Fruit fly (Drosophila melanogaster): ENCODE measurements around the gene GstZ2.

Gene GstZ2

dm6 chr3R:9503329-9504088 is 43.1 kb upstream of the GstZ2 start:
- TF ChIP-seq CG8119 (GFP tag; IDR thresholded peaks at IDR 0.05) (0 out of 3 replicates have a peak, but pooled peaks have one; percentile 16), Blimp-1 (GFP tag; optimal IDR thresholded peaks at IDR 0.05) (no peak), Ets21C (GFP tag; optimal IDR thresholded peaks at IDR 0.05) (no peak), salr (GFP tag; optimal IDR thresholded peaks at IDR 0.05) (no peak), CG6792 (GFP tag; optimal IDR thresholded peaks at IDR 0.05) (no peak), CG10631 (GFP tag; optimal IDR thresholded peaks at IDR 0.05) (no peak), CG8319 (GFP tag; optimal IDR thresholded peaks at IDR 0.05) (no peak), CG6163 (GFP tag; IDR thresholded peaks at IDR 0.05) (peak; percentile 17; the same call in 1 of the 3 replicates), topi (GFP tag; optimal IDR thresholded peaks at IDR 0.05) (no peak), CG15336 (GFP tag; IDR thresholded peaks at IDR 0.05) (no peak), Eip78C (GFP tag) (peak; percentile 61), CG1621 (tag; optimal IDR thresholded peaks at IDR 0.05) (no peak), ss (GFP tag; optimal IDR thresholded peaks at IDR 0.05) (peak in 1 of 2 experiments; percentile 8), eg (GFP tag; IDR thresholded peaks at IDR 0.05) (no peak), Eip93F (GFP tag; optimal IDR thresholded peaks at IDR 0.05) (no peak), dsx (GFP tag; optimal IDR thresholded peaks at IDR 0.05; ENCODE audit: poor library complexity, severe bottlenecking) (peak; percentile 30), fd85E (GFP tag; optimal IDR thresholded peaks at IDR 0.05) (no peak), Sox14 (GFP tag; optimal IDR thresholded peaks at IDR 0.05) (no peak), CG4318 (GFP tag; optimal IDR thresholded peaks at IDR 0.05) (no peak), Gug (GFP tag; IDR thresholded peaks at IDR 0.05) (no peak)

dm6 chr3R:9502416-9502763 is 41.9 kb upstream of the GstZ2 start, which contains the start of gene RhoL:
Gene RhoL, minus strand, starts transcription at chr3R:9502581.
- no peak for TF ChIP-seq svp (GFP tag)
- TF ChIP-seq CG1621 (tag; optimal IDR thresholded peaks at IDR 0.05): peak; percentile 25
- TF ChIP-seq Smox (GFP tag; optimal IDR thresholded peaks at IDR 0.05): no peak
- TF ChIP-seq dsx (GFP tag; optimal IDR thresholded peaks at IDR 0.05; ENCODE audit: poor library complexity, severe bottlenecking): peak; percentile 90
- no peak for TF ChIP-seq CG31627 (GFP tag; optimal IDR thresholded peaks at IDR 0.05)
- TF ChIP-seq Eip78C (GFP tag): peak; percentile 81
- TF ChIP-seq CG3032 (tag; optimal IDR thresholded peaks at IDR 0.05): peak; percentile 11
- peak; percentile 28 for TF ChIP-seq Sox14 (GFP tag; optimal IDR thresholded peaks at IDR 0.05)
- no peak; the same call in 2 of the 3 replicates for TF ChIP-seq eg (GFP tag; IDR thresholded peaks at IDR 0.05)
- TF ChIP-seq CG8319 (GFP tag; optimal IDR thresholded peaks at IDR 0.05): no peak
- no peak for TF ChIP-seq acj6 (GFP tag; optimal IDR thresholded peaks at IDR 0.05)
- peak; percentile 83 for TF ChIP-seq vri (GFP tag; optimal IDR thresholded peaks at IDR 0.05)
- no peak for TF ChIP-seq CG10669 (GFP tag; optimal IDR thresholded peaks at IDR 0.05)
- no peak for TF ChIP-seq Met (GFP tag; optimal IDR thresholded peaks at IDR 0.05)
- TF ChIP-seq Sox102F (GFP tag; optimal IDR thresholded peaks at IDR 0.05): no peak
- no peak for TF ChIP-seq CG6808 (GFP tag; optimal IDR thresholded peaks at IDR 0.05)
- TF ChIP-seq salr (GFP tag; optimal IDR thresholded peaks at IDR 0.05): no peak
- no peak for TF ChIP-seq cyc (GFP tag; optimal IDR thresholded peaks at IDR 0.05)
- no peak for TF ChIP-seq topi (GFP tag; optimal IDR thresholded peaks at IDR 0.05)
- TF ChIP-seq CG9139 (GFP tag; optimal IDR thresholded peaks at IDR 0.05): no peak
- TF ChIP-seq fd59A (GFP tag; optimal IDR thresholded peaks at IDR 0.05): no peak
- TF ChIP-seq esn (GFP tag; optimal IDR thresholded peaks at IDR 0.05): peak; percentile 47
- TF ChIP-seq CG6163 (GFP tag; IDR thresholded peaks at IDR 0.05): peak; percentile 70
- no peak for TF ChIP-seq CG32006 (GFP tag; optimal IDR thresholded peaks at IDR 0.05)
- TF ChIP-seq CG34406 (GFP tag; optimal IDR thresholded peaks at IDR 0.05): no peak
- no peak for TF ChIP-seq lz (GFP tag; optimal IDR thresholded peaks at IDR 0.05)
- peak; percentile 21 to 40 for TF ChIP-seq ss (GFP tag; optimal IDR thresholded peaks at IDR 0.05)
- no peak for TF ChIP-seq CG16779 (tag; optimal IDR thresholded peaks at IDR 0.05)
- TF ChIP-seq Ets21C (GFP tag; optimal IDR thresholded peaks at IDR 0.05): no peak
- TF ChIP-seq CG6276 (GFP tag; optimal IDR thresholded peaks at IDR 0.05): no peak
- no peak for TF ChIP-seq CG11762 (GFP tag; optimal IDR thresholded peaks at IDR 0.05; ENCODE audit: insufficient read depth)
- no peak for TF ChIP-seq CG11902 (GFP tag; optimal IDR thresholded peaks at IDR 0.05)
- peak; percentile 10 for TF ChIP-seq Ets96B (tag; optimal IDR thresholded peaks at IDR 0.05)
- TF ChIP-seq CG11294 (GFP tag; IDR thresholded peaks at IDR 0.05): no peak
- peak; percentile 40 for TF ChIP-seq Eip75B (GFP tag; optimal IDR thresholded peaks at IDR 0.05)
- no peak for TF ChIP-seq Gug (GFP tag; IDR thresholded peaks at IDR 0.05)
- TF ChIP-seq OdsH (GFP tag; optimal IDR thresholded peaks at IDR 0.05): no peak
- TF ChIP-seq Hr4 (GFP tag; optimal IDR thresholded peaks at IDR 0.05): no peak
- TF ChIP-seq CG4318 (GFP tag; optimal IDR thresholded peaks at IDR 0.05): no peak
- no peak for TF ChIP-seq CG3919 (GFP tag; optimal IDR thresholded peaks at IDR 0.05)

Data from whole organism, prepupa.